Worm (Caenorhabditis elegans) whole organism, L4 larva: Measurements from ENCODE around the gene uaf-2.

Experiments
- aha-1 ChIP-seq: fragments of 150-350 bp; peaks from one replicate; lab custom pipeline; 2014; ENCODE audit warnings: missing biosample characterization, missing genetic modification characterization
- zag-1 ChIP-seq: fragments of 150-350 bp; optimal IDR thresholded peaks from 2 replicates; lab custom pipeline; 2014; ENCODE audit warnings: missing biosample characterization, missing genetic modification characterization

DNA sequence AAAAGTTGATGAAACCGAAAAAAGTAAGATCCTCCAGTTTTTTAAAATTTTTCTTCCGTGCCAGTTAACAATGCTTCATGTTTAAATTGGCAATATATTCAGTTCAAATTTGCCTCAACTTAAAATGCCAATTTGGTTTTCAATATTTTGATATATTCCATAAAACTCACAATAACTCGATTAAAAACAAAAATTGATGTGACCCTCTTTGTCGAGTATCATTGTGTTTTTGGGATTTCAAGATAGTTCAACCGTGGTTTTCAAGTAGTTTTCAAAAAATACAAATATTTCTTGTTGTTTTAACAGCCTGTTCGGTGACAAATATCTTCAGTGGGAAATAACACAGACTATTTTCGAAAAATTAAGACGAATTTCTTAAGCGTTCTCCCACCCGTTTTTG, 34.4 kb upstream of the uaf-2 start:
- TF ChIP-seq zag-1 (tag; lab: Kevin White, UChicago) (no peak), aha-1 (tag; lab: Kevin White, UChicago) (peak; percentile 61)
